Worm (Caenorhabditis elegans): ENCODE results near the gene mnk-1.

The mnk-1 gene

ce11 chrII:10557206-10557574 lies 2.3 kb upstream of the mnk-1 start:
- TF ChIP-seq elt-3 (tag; optimal IDR thresholded peaks at IDR 0.05) (peak in 2 of 6 experiments; percentile 44 to 85), tlp-1 (tag; optimal IDR thresholded peaks at IDR 0.05) (no peak), fkh-4 (tag; optimal IDR thresholded peaks at IDR 0.05; ENCODE audit: borderline replicate concordance) (no peak), skn-1 (tag; optimal IDR thresholded peaks at IDR 0.05) (peak; percentile 73), lir-3 (tag; optimal IDR thresholded peaks at IDR 0.05; ENCODE audit: poor library complexity) (peak; percentile 45), Y116A8C.19 (tag; optimal IDR thresholded peaks at IDR 0.05; ENCODE audit: borderline replicate concordance) (no peak), lin-15B (tag; optimal IDR thresholded peaks at IDR 0.05) (no peak), nhr-76 (tag; optimal IDR thresholded peaks at IDR 0.05) (no peak), mef-2 (tag; optimal IDR thresholded peaks at IDR 0.05) (no peak), unc-62 (GFP tag; optimal IDR thresholded peaks at IDR 0.05) (no peak), sox-4 (tag; optimal IDR thresholded peaks at IDR 0.05) (no peak), ceh-82 (tag; optimal IDR thresholded peaks at IDR 0.05) (no peak), ceh-63 (GFP tag; optimal IDR thresholded peaks at IDR 0.05) (no peak), egl-27 (tag; optimal IDR thresholded peaks at IDR 0.05) (no peak), aly-2 (tag; optimal IDR thresholded peaks at IDR 0.05) (no peak), egl-13 (tag; optimal IDR thresholded peaks at IDR 0.05) (no peak), C16A3.4 (tag; optimal IDR thresholded peaks at IDR 0.05) (peak; percentile 51), mab-9 (GFP tag; IDR thresholded peaks at IDR 0.05) (no peak), ets-5 (GFP tag; IDR thresholded peaks at IDR 0.05) (no peak), irx-1 (tag; optimal IDR thresholded peaks at IDR 0.05) (peak; percentile 53), hlh-17 (GFP tag; optimal IDR thresholded peaks at IDR 0.05; ENCODE audit: borderline replicate concordance) (no peak), isw-1 (GFP tag; IDR thresholded peaks at IDR 0.05) (no peak), elt-2 (tag; optimal IDR thresholded peaks at IDR 0.05) (peak; percentile 22), lin-14 (GFP tag; optimal IDR thresholded peaks at IDR 0.05) (peak; percentile 79), jun-1 (tag; optimal IDR thresholded peaks at IDR 0.05) (no peak), zag-1 (tag; optimal IDR thresholded peaks at IDR 0.05) (no peak), nhr-85 (tag) (peak; percentile 97), nhr-47 (tag; optimal IDR thresholded peaks at IDR 0.05) (peak; percentile 41), nhr-19 (GFP tag; conservative IDR thresholded peaks at IDR 0.05) (peak; percentile 75), tbx-2 (tag; optimal IDR thresholded peaks at IDR 0.05) (peak; percentile 52), ama-1 (optimal IDR thresholded peaks at IDR 0.05) (peak; percentile 67), F16B12.6 (tag; optimal IDR thresholded peaks at IDR 0.05) (no peak), sptf-1 (tag; optimal IDR thresholded peaks at IDR 0.05) (no peak), zip-4 (GFP tag; optimal IDR thresholded peaks at IDR 0.05) (no peak), xbp-1 (tag; optimal IDR thresholded peaks at IDR 0.05) (peak; percentile 30), ztf-4 (tag; optimal IDR thresholded peaks at IDR 0.05) (peak; percentile 21), lin-35 (GFP tag; optimal IDR thresholded peaks at IDR 0.05) (peak; percentile 30 to 77), nhr-77 (tag; optimal IDR thresholded peaks at IDR 0.05) (no peak), grh-1 (GFP tag; IDR thresholded peaks at IDR 0.05) (0 out of 2 replicates have a peak, but pooled peaks have one; percentile 28), rnt-1 (tag; optimal IDR thresholded peaks at IDR 0.05) (peak; percentile 13), hpl-2 (GFP tag; optimal IDR thresholded peaks at IDR 0.05) (no peak), pag-3 (tag; optimal IDR thresholded peaks at IDR 0.05; ENCODE audit: borderline replicate concordance, insufficient read depth) (no peak), mep-1 (tag; optimal IDR thresholded peaks at IDR 0.05) (peak; percentile 88), fos-1 (tag; optimal IDR thresholded peaks at IDR 0.05) (peak; percentile 15), nhr-90 (tag; optimal IDR thresholded peaks at IDR 0.05; ENCODE audit: poor library complexity) (peak; percentile 72), nhr-20 (tag; optimal IDR thresholded peaks at IDR 0.05) (peak; percentile 85), lsy-2 (tag; optimal IDR thresholded peaks at IDR 0.05) (peak; percentile 41 to 67), alr-1 (tag; optimal IDR thresholded peaks at IDR 0.05; ENCODE audit: borderline replicate concordance) (no peak), unc-130 (tag; optimal IDR thresholded peaks at IDR 0.05) (no peak), unc-30 (tag; optimal IDR thresholded peaks at IDR 0.05) (no peak), aha-1 (tag; optimal IDR thresholded peaks at IDR 0.05) (no peak), ztf-11 (tag; optimal IDR thresholded peaks at IDR 0.05) (no peak), swsn-7 (tag; optimal IDR thresholded peaks at IDR 0.05) (peak; percentile 37)
